Worm (Caenorhabditis elegans) whole organism, young adult: ENCODE data around the gene F39G3.2.
A peak's percentile ranks its signal among the peaks of the same experiment; 100 is the strongest.

Source experiments
- F23B12.7 ChIP-seq: sonication (generic microtip); optimal IDR thresholded peaks from 2 replicates; lab custom pipeline; 2017; ENCODE audit warnings: missing genetic modification characterization, mild to moderate bottlenecking, missing compliant biosample characterization, antibody characterized with exemption, moderate library complexity; ENCODE audit not compliant: insufficient read depth
- F33H1.4 ChIP-seq: fragments of 200-800 bp; sonication (Bioruptor generic); IDR thresholded peaks from 2 replicates; pipeline ENCODE4 v1.3.6; 2022; ENCODE audit warnings: missing genetic modification reagents, missing genetic modification characterization, missing compliant biosample characterization
- Y53G8AR.9 ChIP-seq: fragments of 200-800 bp; sonication (Bioruptor generic); conservative IDR thresholded peaks from 2 replicates; pipeline ENCODE4 v1.3.6; 2022; ENCODE audit warnings: missing genetic modification reagents, missing genetic modification characterization, missing compliant biosample characterization
- akir-1 ChIP-seq: fragments of 200-800 bp; sonication (Bioruptor generic); optimal IDR thresholded peaks from 2 replicates; lab custom pipeline; 2018; ENCODE audit warnings: mild to moderate bottlenecking, missing genetic modification characterization, moderate library complexity, missing compliant biosample characterization
- ama-1 ChIP-seq, 3 experiments: fragments of 150-350 bp in 1 of 3; sonication (generic microtip) in 2 of 3; optimal IDR thresholded peaks; 2 replicates each; lab custom pipeline; 2014 to 2018; ENCODE audit warnings: missing biosample characterization in 2 of 3, missing genetic modification characterization in 2 of 3, missing genetic modification reagents in 2 of 3
- attf-3 ChIP-seq: fragments of 200-800 bp; sonication (Bioruptor generic); conservative IDR thresholded peaks from 2 replicates; pipeline ENCODE4 v1.3.6; 2022; ENCODE audit warnings: missing genetic modification reagents, missing genetic modification characterization, missing compliant biosample characterization
- mcd-1 ChIP-seq: fragments of 200-800 bp; sonication (Bioruptor generic); IDR thresholded peaks from 2 replicates; pipeline ENCODE4 v1.3.6; 2022; ENCODE audit warnings: missing genetic modification reagents, missing genetic modification characterization, missing compliant biosample characterization
- nfya-2 ChIP-seq: fragments of 200-800 bp; sonication (Bioruptor generic); IDR thresholded peaks from 2 replicates; pipeline ENCODE4 v1.3.6; 2022; ENCODE audit warnings: missing genetic modification reagents, missing genetic modification characterization, missing compliant biosample characterization
- pha-4 ChIP-seq: fragments of 150-350 bp; sonication (generic microtip); optimal IDR thresholded peaks from 2 replicates; lab custom pipeline; 2014; ENCODE audit warnings: missing biosample characterization, missing genetic modification reagents, missing genetic modification characterization
- unc-62 ChIP-seq: fragments of 150-350 bp; optimal IDR thresholded peaks from 2 replicates; lab custom pipeline; 2014; ENCODE audit warnings: missing biosample characterization, missing genetic modification reagents, missing genetic modification characterization

DNA sequence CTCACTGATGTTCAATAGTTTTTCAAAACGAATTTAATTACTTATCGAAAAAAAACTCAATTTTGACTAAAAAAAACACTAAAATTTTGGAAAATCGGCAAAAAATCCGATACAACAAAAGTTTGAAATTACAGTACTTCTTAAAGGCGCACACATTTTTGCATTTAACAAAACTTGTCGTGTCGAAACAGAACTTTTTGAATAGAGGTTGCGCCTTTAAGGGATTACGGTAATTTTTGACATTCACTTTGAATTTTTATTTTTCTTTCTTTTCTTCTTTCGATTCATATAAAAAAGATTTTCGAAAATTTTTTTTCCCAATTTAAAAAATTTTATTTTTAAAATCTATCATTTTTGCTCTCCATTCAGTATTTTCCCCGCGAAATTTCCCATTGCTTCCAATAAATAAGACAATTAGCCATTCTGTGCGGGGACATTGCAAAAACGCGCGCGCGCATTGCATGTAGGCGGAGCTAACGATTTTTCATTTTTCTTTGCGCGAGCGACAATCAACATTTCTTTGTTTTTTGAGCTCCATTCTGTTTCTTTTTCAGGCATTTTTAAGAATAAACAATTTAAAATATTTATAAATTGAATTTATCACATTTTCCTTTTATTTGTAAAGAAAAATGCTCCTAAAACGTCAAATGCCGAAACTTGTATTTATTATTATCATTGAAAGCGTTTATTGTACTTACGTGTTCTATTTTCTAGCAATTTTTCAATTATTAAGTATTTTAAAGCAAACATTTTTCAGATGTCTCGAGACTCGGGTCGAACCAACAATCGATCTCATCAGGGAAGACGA is 6.3 kb upstream of the F39G3.2 start, which contains the start of gene F39G3.3:
- TF ChIP-seq nfya-2 (GFP tag; lab: Robert Waterston, UW): no peak
- no peak for TF ChIP-seq unc-62 (GFP tag; lab: Kevin White, UChicago)
- TF ChIP-seq ama-1 (optimal IDR thresholded peaks at IDR 0.05; lab: Kevin White, UChicago): no peak
- TF ChIP-seq ama-1 (GFP tag; optimal IDR thresholded peaks at IDR 0.05; lab: Kevin White, UChicago): no peak
- TF ChIP-seq Y53G8AR.9 (GFP tag; lab: Robert Waterston, UW): no peak
- no peak for TF ChIP-seq attf-3
- peak; percentile 56; the same call in 1 of the 2 replicates for TF ChIP-seq mcd-1 (GFP tag; lab: Robert Waterston, UW)
- no peak for TF ChIP-seq akir-1 (GFP tag; lab: Kevin White, UChicago)
- peak; percentile 46 for TF ChIP-seq F23B12.7
- no peak for TF ChIP-seq pha-4 (tag; lab: Kevin White, UChicago)
- TF ChIP-seq F33H1.4: peak; percentile 88
